Fruit fly (Drosophila melanogaster) whole organism: ENCODE measurements around the gene sn.

Source experiments
- CG8478 ChIP-seq: fragments of >200 bp; optimal IDR thresholded peaks from 2 replicates; lab custom pipeline; 2018; ENCODE audit warnings: inconsistent platforms
- Dll ChIP-seq: fragments of >200 bp; optimal IDR thresholded peaks from 2 replicates; lab custom pipeline; 2017
- EcR ChIP-seq, 2 experiments: fragments of >200 bp; optimal IDR thresholded peaks; 2 replicates each; lab custom pipeline; 2017; ENCODE audit warnings: missing biosample characterization in 2 of 2, missing genetic modification characterization in 2 of 2, missing genetic modification reagents in 2 of 2
- pan ChIP-seq: fragments of >200 bp; optimal IDR thresholded peaks from 2 replicates; lab custom pipeline; 2017
- psq ChIP-seq: fragments of >200 bp; optimal IDR thresholded peaks from 2 replicates; lab custom pipeline; 2017
- usp ChIP-seq: fragments of >200 bp; optimal IDR thresholded peaks from 2 replicates; lab custom pipeline; 2017; ENCODE audit warnings: missing biosample characterization, missing genetic modification characterization, mixed read lengths

sn gene

DNA sequence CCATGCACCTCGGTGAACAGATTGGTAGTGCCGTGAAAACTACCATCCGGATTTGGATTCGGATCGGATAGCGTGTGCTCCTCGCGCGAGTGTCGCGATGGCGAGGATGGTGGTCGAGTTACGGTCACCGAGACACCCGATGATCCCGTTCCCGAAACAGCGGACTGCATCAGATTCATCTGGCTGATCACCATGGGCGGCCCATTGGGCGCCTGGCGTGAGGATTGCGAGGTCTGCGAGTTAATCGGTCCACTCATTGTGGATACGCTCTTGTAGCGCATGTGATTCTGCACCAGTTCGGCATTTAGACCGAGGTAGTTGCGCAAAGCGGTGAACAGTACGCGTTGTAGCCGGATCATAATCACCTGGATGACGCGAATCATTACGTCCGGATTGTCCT lies at the start of gene sn:
sn (plus strand) TSS at position 301 of the 400 bp plus-strand sequence.
- TF ChIP-seq psq (lab: Kevin White, UChicago) (no peak), Dll (no peak), pan (lab: Kevin White, UChicago) (no peak), usp (no peak), EcR (GFP tag; optimal IDR thresholded peaks at IDR 0.05; lab: Kevin White, UChicago) (no peak), CG8478 (no peak)

DNA sequence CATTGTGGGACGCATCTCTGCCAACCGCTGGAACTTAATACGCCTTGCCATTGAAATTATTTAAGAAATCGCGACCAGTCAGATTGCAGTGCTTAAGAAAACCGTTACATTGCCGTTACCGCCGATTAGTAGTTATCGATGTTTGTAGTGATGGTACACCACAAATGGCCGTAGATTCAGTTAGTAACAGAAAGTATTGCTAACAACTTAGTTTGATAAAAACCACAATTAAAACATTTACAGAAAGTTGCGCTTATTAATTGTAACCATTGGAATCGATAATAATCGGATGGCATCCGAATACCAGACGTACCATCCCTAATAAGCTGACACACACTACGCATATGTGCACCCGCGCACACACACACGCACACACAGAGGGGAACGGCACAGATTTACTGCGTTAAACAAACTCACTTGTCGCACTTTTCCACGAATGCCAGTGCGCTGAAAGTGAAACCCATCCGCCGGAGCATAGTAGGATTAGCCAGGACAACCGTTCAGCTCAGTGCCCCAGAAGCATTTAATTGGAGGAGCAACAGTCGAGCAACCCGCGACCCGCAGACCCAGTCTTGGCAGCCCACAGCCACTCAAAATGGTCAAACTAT lies 43.6 kb upstream of the sn start, which contains the start of the genes hdm and Ykt6:
hdm (minus strand) TSS at position 51 of the 608 bp plus-strand sequence.
Ykt6 (plus strand) TSS at position 329 of the 608 bp plus-strand sequence.
- no peak for TF ChIP-seq CG8478
- TF ChIP-seq usp: no peak
- no peak for TF ChIP-seq psq (lab: Kevin White, UChicago)

DNA sequence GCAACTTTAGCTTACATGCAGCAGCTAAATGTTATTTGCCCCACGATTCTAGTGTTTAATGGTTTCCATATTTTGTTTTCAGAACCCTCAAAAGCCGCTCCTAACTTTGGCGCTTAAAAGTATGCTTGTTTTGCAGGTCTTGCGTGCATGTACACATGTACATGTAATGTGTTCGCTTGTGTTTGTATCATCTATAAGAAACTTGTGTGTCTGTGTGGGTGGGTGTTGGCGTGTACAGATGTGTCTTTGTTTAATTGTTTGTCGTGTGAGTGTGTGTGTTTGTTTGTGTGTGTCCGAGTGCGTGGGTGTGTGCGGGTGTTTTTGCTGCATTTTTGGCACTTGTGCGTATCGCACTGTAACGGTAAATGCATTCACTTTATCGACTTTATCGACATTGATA lies 40.8 kb upstream of the sn start:
- no peak for TF ChIP-seq psq (lab: Kevin White, UChicago)
- no peak for TF ChIP-seq pan (lab: Kevin White, UChicago)
- TF ChIP-seq Dll: no peak
- TF ChIP-seq EcR (GFP tag; optimal IDR thresholded peaks at IDR 0.05; lab: Kevin White, UChicago): no peak
- TF ChIP-seq usp: no peak
- no peak for TF ChIP-seq CG8478

DNA sequence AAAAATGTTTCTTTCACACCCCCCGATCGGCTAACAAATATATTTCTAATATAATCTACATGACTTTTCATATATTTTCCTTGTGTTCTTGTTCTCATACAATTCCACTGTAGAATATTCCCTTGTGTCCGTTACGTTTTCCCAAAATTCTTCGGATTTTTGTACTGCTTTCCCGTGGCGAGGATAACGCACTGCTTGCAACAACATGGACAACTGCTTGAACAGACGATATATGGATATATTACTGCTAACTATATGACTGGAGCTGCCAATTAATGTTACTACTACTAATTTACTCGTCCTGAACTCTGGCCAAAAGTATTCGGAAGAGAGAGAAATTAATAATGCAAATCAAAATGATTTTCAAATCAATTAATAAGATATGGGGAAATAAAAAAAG lies 38.9 kb upstream of the sn start:
- TF ChIP-seq Dll (no peak), usp (no peak), pan (lab: Kevin White, UChicago) (no peak), EcR (GFP tag; optimal IDR thresholded peaks at IDR 0.05; lab: Kevin White, UChicago) (no peak), CG8478 (no peak), psq (lab: Kevin White, UChicago) (no peak)

DNA sequence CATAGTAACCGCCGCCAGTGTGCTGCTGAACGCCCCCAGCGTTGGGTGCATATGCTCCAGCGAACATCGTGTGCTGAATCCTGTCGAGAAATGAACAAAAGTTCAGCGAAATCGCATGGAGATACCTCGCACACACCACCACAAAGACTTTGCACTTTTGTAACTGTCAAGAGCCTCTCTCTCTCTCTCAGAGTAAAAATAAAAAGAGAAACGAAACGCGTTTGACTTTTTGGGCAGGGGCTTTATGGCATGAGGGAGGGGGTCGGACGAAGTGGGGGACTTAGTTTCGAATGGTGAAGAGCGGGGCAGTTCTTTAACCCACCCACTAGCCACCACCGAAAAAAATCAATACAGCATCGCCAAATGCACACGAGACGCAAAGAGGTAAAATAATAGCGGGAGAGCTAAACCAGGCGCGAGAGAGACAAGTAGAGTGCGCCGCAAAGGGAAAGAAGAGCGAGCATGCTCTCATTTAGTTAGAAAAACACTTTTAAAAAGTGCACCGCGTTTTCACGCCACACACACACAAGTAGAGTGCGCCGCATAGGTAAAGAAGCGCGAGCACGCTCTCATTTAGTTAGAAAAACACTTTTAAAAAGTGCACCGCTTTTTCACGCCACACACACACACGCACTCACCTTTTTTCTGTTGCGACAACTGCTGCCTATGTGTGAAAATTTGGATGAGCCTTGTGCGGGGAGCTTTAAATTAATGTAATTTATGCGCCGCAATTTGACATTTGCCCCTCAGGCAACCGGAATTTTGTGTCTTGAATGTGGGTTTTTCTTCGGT lies 33.4 kb upstream of the sn start:
- no peak for TF ChIP-seq usp
- peak; percentile 0 for TF ChIP-seq CG8478
- TF ChIP-seq psq (lab: Kevin White, UChicago): no peak
- peak; percentile 84 for TF ChIP-seq Dll

- no peak for TF ChIP-seq Dll
- no peak for TF ChIP-seq psq (lab: Kevin White, UChicago)
- TF ChIP-seq pan (lab: Kevin White, UChicago): no peak
Observed at dm6 chrX:7931028-7931549, 32.7 kb upstream of the sn start, which contains the start of gene mahe. TSS of gene mahe (minus strand) at chrX:7931382.

- TF ChIP-seq usp: no peak
- no peak for TF ChIP-seq pan (lab: Kevin White, UChicago)
- no peak for TF ChIP-seq Dll
- no peak for TF ChIP-seq CG8478
- TF ChIP-seq EcR (GFP tag; optimal IDR thresholded peaks at IDR 0.05; lab: Kevin White, UChicago): no peak
- no peak for TF ChIP-seq psq (lab: Kevin White, UChicago)
Observed at dm6 chrX:7933210-7933915, 30.5 kb upstream of the sn start, which contains the start of the genes Dhdds and RpS14a. TSS of gene Dhdds (minus strand) at chrX:7933351. TSS of gene RpS14a (plus strand) at chrX:7933742.

dm6 chrX:7934679-7935078 lies 29.1 kb upstream of the sn start, which contains the start of gene RpS14b:
TSS of gene RpS14b (plus strand) at chrX:7934898.
- TF ChIP-seq psq (lab: Kevin White, UChicago) (no peak), usp (no peak), CG8478 (no peak), pan (lab: Kevin White, UChicago) (no peak), EcR (GFP tag; optimal IDR thresholded peaks at IDR 0.05; lab: Kevin White, UChicago) (no peak), Dll (no peak)

dm6 chrX:7935798-7936572 lies 27.8 kb upstream of the sn start, which contains the start of gene Ubr3:
TSS of gene Ubr3 (plus strand) at chrX:7935896.
- TF ChIP-seq psq (lab: Kevin White, UChicago) (no peak), Dll (no peak), EcR (GFP tag; optimal IDR thresholded peaks at IDR 0.05; lab: Kevin White, UChicago) (no peak), usp (no peak), pan (lab: Kevin White, UChicago) (no peak), CG8478 (no peak)

- TF ChIP-seq psq (lab: Kevin White, UChicago) (no peak), CG8478 (peak; percentile 34), EcR (GFP tag; optimal IDR thresholded peaks at IDR 0.05; lab: Kevin White, UChicago) (peak in 1 of 2 experiments; percentile 91), usp (no peak)
Observed at dm6 chrX:7937588-7938481, 26.0 kb upstream of the sn start.

dm6 chrX:7938482-7938804 lies 25.4 kb upstream of the sn start:
- no peak for TF ChIP-seq Dll
- no peak for TF ChIP-seq CG8478
